Fruit fly (Drosophila melanogaster) whole organism, wandering third instar larva: ENCODE data around the gene CG31016.

Source experiments
- Hr78 ChIP-seq: fragments of >200 bp; optimal IDR thresholded peaks from 2 replicates; lab custom pipeline; 2017; ENCODE audit warnings: missing biosample characterization, missing genetic modification characterization
- Rel ChIP-seq, 2 experiments: fragments of 200-800 bp; sonication (Bioruptor generic) in 1 of 2; optimal IDR thresholded peaks; 2 replicates in 1 of 2; 3 replicates in 1 of 2; lab custom pipeline; 2016 to 2019; ENCODE audit warnings: mild to moderate bottlenecking in 2 of 2, missing biosample characterization in 2 of 2, missing genetic modification characterization in 2 of 2, moderate library complexity in 1 of 2
- br ChIP-seq: fragments of 200-800 bp; sonication (Bioruptor generic); optimal IDR thresholded peaks from 2 replicates; lab custom pipeline; 2016; ENCODE audit warnings: missing biosample characterization, missing genetic modification characterization
- h ChIP-seq: fragments of 200-800 bp; sonication (Bioruptor generic); optimal IDR thresholded peaks from 3 replicates; lab custom pipeline; 2016; ENCODE audit warnings: missing biosample characterization, mild to moderate bottlenecking, missing genetic modification characterization
- jim ChIP-seq: fragments of 175-275, 200-325 bp; sonication (Bioruptor generic); optimal IDR thresholded peaks from 2 replicates; lab custom pipeline; 2016; ENCODE audit warnings: missing biosample characterization, mild to moderate bottlenecking, missing genetic modification characterization
- psq ChIP-seq: fragments of 200-800 bp; sonication (Bioruptor generic); optimal IDR thresholded peaks from 3 replicates; lab custom pipeline; 2017; ENCODE audit warnings: missing biosample characterization, mild to moderate bottlenecking, missing genetic modification characterization, moderate library complexity
- sv ChIP-seq: fragments of 200-800 bp; sonication (Bioruptor generic); optimal IDR thresholded peaks from 3 replicates; lab custom pipeline; 2016; ENCODE audit warnings: missing biosample characterization, missing genetic modification characterization
- woc ChIP-seq: sonication (Bioruptor generic); optimal IDR thresholded peaks from 2 replicates; lab custom pipeline; 2016; ENCODE audit warnings: missing biosample characterization, mild to moderate bottlenecking, missing genetic modification characterization

DNA sequence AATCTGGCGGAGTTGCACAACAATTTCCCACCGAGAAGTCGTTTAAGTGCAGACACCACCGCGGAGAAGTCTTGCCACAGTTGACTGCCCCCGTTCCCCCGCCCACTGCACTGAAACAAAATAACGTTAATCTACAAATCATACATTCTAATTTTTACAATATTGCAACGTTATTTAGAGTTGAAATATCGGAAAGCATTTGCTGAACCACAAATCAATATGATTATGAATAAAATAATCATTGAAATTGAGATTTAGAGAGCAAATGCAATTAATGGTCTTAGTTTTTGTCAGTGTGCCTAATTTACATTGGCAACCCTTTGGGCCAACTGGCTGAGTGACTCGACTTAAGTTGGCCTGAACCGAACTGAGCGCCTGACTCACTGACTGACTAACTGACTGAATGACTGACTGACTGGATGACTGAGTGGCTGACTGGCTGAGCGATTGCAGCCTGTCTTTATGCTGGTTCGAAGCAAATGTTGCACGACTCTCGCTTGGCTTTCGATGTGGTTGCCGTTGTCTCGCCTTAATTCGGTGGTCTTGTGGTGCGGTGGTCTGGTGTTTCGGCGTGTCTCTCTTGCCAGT lies 35.3 kb upstream of the CG31016 start:
- peak; percentile 67 for TF ChIP-seq sv (GFP tag; lab: Kevin White, UChicago)
- peak; percentile 80 for TF ChIP-seq psq (GFP tag; lab: Kevin White, UChicago)
- no peak for TF ChIP-seq Hr78 (GFP tag; lab: Kevin White, UChicago)
- peak; percentile 27 for TF ChIP-seq Rel (GFP tag; optimal IDR thresholded peaks at IDR 0.05; lab: Kevin White, UChicago)
- peak; percentile 43 for TF ChIP-seq Rel (tag; optimal IDR thresholded peaks at IDR 0.05; lab: Kevin White, UChicago)
- TF ChIP-seq br (GFP tag; lab: Kevin White, UChicago): peak; percentile 89
- peak; percentile 95 for TF ChIP-seq h (GFP tag; lab: Kevin White, UChicago)
- peak; percentile 94 for TF ChIP-seq woc (GFP tag; lab: Kevin White, UChicago)
- TF ChIP-seq jim (GFP tag; lab: Kevin White, UChicago): no peak
